Worm (Caenorhabditis elegans) whole organism, mixed stage, embryonic: Measurements from ENCODE around the gene C03B8.3.
A peak's percentile ranks its signal among the peaks of the same experiment; 100 is the strongest.

Source experiments
- M03D4.4 ChIP-seq: sonication (generic microtip); optimal IDR thresholded peaks from 2 replicates; lab custom pipeline; 2017; ENCODE audit warnings: mild to moderate bottlenecking, missing genetic modification characterization, missing compliant biosample characterization
- bed-3 ChIP-seq: fragments of 200-800 bp; sonication (Bioruptor generic); optimal IDR thresholded peaks from 3 replicates; lab custom pipeline; 2018; ENCODE audit warnings: mild to moderate bottlenecking, missing genetic modification characterization, moderate library complexity, missing compliant biosample characterization
- blmp-1 ChIP-seq: fragments of 150-350 bp; optimal IDR thresholded peaks from 2 replicates; lab custom pipeline; 2014; ENCODE audit warnings: missing biosample characterization, missing genetic modification characterization
- ceh-39 ChIP-seq: fragments of 150-350 bp; optimal IDR thresholded peaks from 2 replicates; lab custom pipeline; 2014; ENCODE audit warnings: missing biosample characterization, missing genetic modification characterization
- ceh-43 ChIP-seq: fragments of 200-800 bp; sonication (Bioruptor generic); optimal IDR thresholded peaks from 2 replicates; lab custom pipeline; 2018; ENCODE audit warnings: mild to moderate bottlenecking, missing genetic modification characterization, moderate library complexity, missing compliant biosample characterization
- ces-1 ChIP-seq: fragments of 150-350 bp; optimal IDR thresholded peaks from 2 replicates; lab custom pipeline; 2014; ENCODE audit warnings: missing biosample characterization, missing genetic modification reagents, missing genetic modification characterization
- elt-3 ChIP-seq: fragments of 150-350 bp; optimal IDR thresholded peaks from 2 replicates; lab custom pipeline; 2014; ENCODE audit warnings: missing biosample characterization, missing genetic modification characterization
- flh-1 ChIP-seq: fragments of 200-800 bp; sonication (Bioruptor generic); optimal IDR thresholded peaks from 2 replicates; lab custom pipeline; 2018; ENCODE audit warnings: mild to moderate bottlenecking, missing genetic modification characterization, moderate library complexity, missing compliant biosample characterization
- lin-32 ChIP-seq: fragments of 200-800 bp; sonication (Bioruptor generic); optimal IDR thresholded peaks from 2 replicates; lab custom pipeline; 2018; ENCODE audit warnings: mild to moderate bottlenecking, missing genetic modification characterization, missing compliant biosample characterization
- lsy-2 ChIP-seq: fragments of 150-350 bp; optimal IDR thresholded peaks from 2 replicates; lab custom pipeline; 2014; ENCODE audit warnings: missing biosample characterization, missing genetic modification characterization
- mab-5 ChIP-seq: fragments of 150-350 bp; optimal IDR thresholded peaks from 2 replicates; lab custom pipeline; 2014; ENCODE audit warnings: missing biosample characterization, missing genetic modification characterization
- mep-1 ChIP-seq: fragments of 150-350 bp; optimal IDR thresholded peaks from 2 replicates; lab custom pipeline; 2017; ENCODE audit warnings: missing biosample characterization, missing genetic modification reagents, missing genetic modification characterization, inconsistent platforms
- nhr-12 ChIP-seq: fragments of 150-350 bp; optimal IDR thresholded peaks from 2 replicates; lab custom pipeline; 2014; ENCODE audit warnings: missing biosample characterization, missing genetic modification characterization
- nhr-2 ChIP-seq: fragments of 150-350 bp; optimal IDR thresholded peaks from 2 replicates; lab custom pipeline; 2014; ENCODE audit warnings: missing biosample characterization, missing genetic modification characterization
- pha-4 ChIP-seq: fragments of 150-350 bp; optimal IDR thresholded peaks from 2 replicates; lab custom pipeline; 2018; ENCODE audit warnings: missing biosample characterization, missing genetic modification reagents, missing genetic modification characterization
- tbx-8 ChIP-seq: fragments of 200-800 bp; sonication (Bioruptor generic); optimal IDR thresholded peaks from 2 replicates; lab custom pipeline; 2018; ENCODE audit warnings: mild to moderate bottlenecking, missing genetic modification characterization, moderate library complexity, missing compliant biosample characterization
- unc-120 ChIP-seq: sonication (generic microtip); optimal IDR thresholded peaks from 2 replicates; lab custom pipeline; 2017; ENCODE audit warnings: missing genetic modification characterization, missing compliant biosample characterization; ENCODE audit not compliant: poor library complexity, severe bottlenecking
- unc-39 ChIP-seq: fragments of 150-350 bp; optimal IDR thresholded peaks from 2 replicates; lab custom pipeline; 2014; ENCODE audit warnings: missing biosample characterization, missing genetic modification characterization
- unc-62 ChIP-seq: fragments of 150-350 bp; optimal IDR thresholded peaks from 2 replicates; lab custom pipeline; 2014; ENCODE audit warnings: missing biosample characterization, missing genetic modification reagents, missing genetic modification characterization
- zip-8 ChIP-seq: fragments of 150-350 bp; optimal IDR thresholded peaks from 2 replicates; lab custom pipeline; 2014; ENCODE audit warnings: missing biosample characterization, missing genetic modification characterization
- ztf-11 ChIP-seq: fragments of 150-350 bp; optimal IDR thresholded peaks from 2 replicates; lab custom pipeline; 2014; ENCODE audit warnings: missing biosample characterization, missing genetic modification characterization

C03B8.3 gene

ce11 chrIII:7763503-7763902 lies 51.4 kb downstream of the C03B8.3 start, which contains the start of gene mtx-2:
Gene mtx-2, minus strand, starts transcription at chrIII:7763603.
- TF ChIP-seq lsy-2 (no peak), ceh-43 (GFP tag; lab: Kevin White, UChicago) (no peak), unc-39 (tag; lab: Kevin White, UChicago) (no peak), tbx-8 (GFP tag; lab: Kevin White, UChicago) (no peak), ces-1 (GFP tag; lab: Kevin White, UChicago) (no peak), pha-4 (tag; lab: Kevin White, UChicago) (no peak), flh-1 (GFP tag; lab: Kevin White, UChicago) (no peak), lin-32 (no peak), nhr-2 (tag; lab: Kevin White, UChicago) (no peak), nhr-12 (tag; lab: Kevin White, UChicago) (no peak), unc-62 (no peak), ztf-11 (tag; lab: Kevin White, UChicago) (no peak), unc-120 (tag; lab: Kevin White, UChicago) (no peak), M03D4.4 (tag; lab: Kevin White, UChicago) (no peak), elt-3 (tag; lab: Kevin White, UChicago) (no peak)
- TF ChIP-seq, all 35 proteins: peak for 0

- no peak for TF ChIP-seq bed-3
- peak; percentile 35 for TF ChIP-seq ceh-39 (tag; lab: Kevin White, UChicago)
- TF ChIP-seq mab-5 (tag; lab: Kevin White, UChicago): peak; percentile 32
- no peak for TF ChIP-seq lin-32
- peak; percentile 20 for TF ChIP-seq unc-120 (tag; lab: Kevin White, UChicago)
- no peak for TF ChIP-seq elt-3 (tag; lab: Kevin White, UChicago)
- no peak for TF ChIP-seq tbx-8 (GFP tag; lab: Kevin White, UChicago)
- TF ChIP-seq ces-1 (GFP tag; lab: Kevin White, UChicago): peak; percentile 81
- TF ChIP-seq blmp-1 (tag; lab: Kevin White, UChicago): no peak
- no peak for TF ChIP-seq zip-8 (tag; lab: Kevin White, UChicago)
- peak; percentile 58 for TF ChIP-seq mep-1
- peak; percentile 64 for TF ChIP-seq lsy-2
These were observed 53.9 kb downstream of the C03B8.3 start, which contains the start of gene ZK686.2 for ce11 chrIII:7765974-7766373. Gene ZK686.2, minus strand, starts transcription at chrIII:7766052.
